Fruit fly (Drosophila melanogaster) whole organism, pupa: Measurements from ENCODE around the gene Nlg4.
A peak's percentile ranks its signal among the peaks of the same experiment; 100 is the strongest.

Experiments used
- CG10348 ChIP-seq: fragments of 200-800 bp; sonication (Bioruptor generic); IDR thresholded peaks from 2 replicates; pipeline ENCODE4 v1.3.6; 2022; ENCODE audit warnings: missing biosample characterization, missing genetic modification characterization
- CG12605 ChIP-seq: fragments of 200-800 bp; sonication (Bioruptor generic); IDR thresholded peaks from 2 replicates; pipeline ENCODE4 v1.3.6; 2022; ENCODE audit warnings: missing biosample characterization, missing genetic modification characterization
- CG13204 ChIP-seq: fragments of 200-800 bp; sonication (Bioruptor generic); optimal IDR thresholded peaks from 2 replicates; lab custom pipeline; 2018; ENCODE audit warnings: missing biosample characterization, mild to moderate bottlenecking, missing genetic modification characterization, moderate library complexity
- CG14655 ChIP-seq: fragments of 200-800 bp; sonication (Bioruptor generic); optimal IDR thresholded peaks from 3 replicates; lab custom pipeline; 2017; ENCODE audit warnings: mild to moderate bottlenecking, missing biosample characterization, missing genetic modification reagents, missing genetic modification characterization
- CG15710 ChIP-seq: fragments of 200-800 bp; sonication (Bioruptor generic); optimal IDR thresholded peaks from 2 replicates; lab custom pipeline; 2018; ENCODE audit warnings: missing biosample characterization, mild to moderate bottlenecking, missing genetic modification characterization, moderate library complexity
- CG17806 ChIP-seq: fragments of 200-800 bp; sonication (Bioruptor generic); optimal IDR thresholded peaks from 2 replicates; lab custom pipeline; 2018; ENCODE audit warnings: missing biosample characterization, mild to moderate bottlenecking, missing genetic modification characterization, moderate library complexity
- CG32121 ChIP-seq: fragments of 200-800 bp; sonication (Bioruptor generic); IDR thresholded peaks from 2 replicates; pipeline ENCODE4 v1.3.6; 2022; ENCODE audit warnings: missing biosample characterization, missing genetic modification characterization
- CG34367 ChIP-seq: fragments of 200-800 bp; sonication (Bioruptor generic); optimal IDR thresholded peaks from 2 replicates; lab custom pipeline; 2018; ENCODE audit warnings: missing biosample characterization, mild to moderate bottlenecking, missing genetic modification characterization
- CG4496 ChIP-seq: fragments of 200-800 bp; sonication (Bioruptor generic); IDR thresholded peaks from 3 replicates; pipeline ENCODE4 v1.3.6; 2022; ENCODE audit warnings: missing biosample characterization, missing genetic modification characterization
- CG8159 ChIP-seq: fragments of 200-800 bp; sonication (Bioruptor generic); optimal IDR thresholded peaks from 3 replicates; lab custom pipeline; 2018; ENCODE audit warnings: missing biosample characterization, mild to moderate bottlenecking, missing genetic modification characterization, moderate library complexity
- CG8301 ChIP-seq: fragments of 200-800 bp; sonication (Bioruptor generic); optimal IDR thresholded peaks from 2 replicates; lab custom pipeline; 2018; ENCODE audit warnings: missing biosample characterization, mild to moderate bottlenecking, missing genetic modification characterization
- CG9948 ChIP-seq: fragments of 200-800 bp; sonication (Bioruptor generic); optimal IDR thresholded peaks from 2 replicates; lab custom pipeline; 2018; ENCODE audit warnings: missing biosample characterization, mild to moderate bottlenecking, missing genetic modification characterization, moderate library complexity
- D1 ChIP-seq: fragments of 200-800 bp; sonication (Bioruptor generic); optimal IDR thresholded peaks from 2 replicates; lab custom pipeline; 2018; ENCODE audit warnings: missing biosample characterization, mild to moderate bottlenecking, missing genetic modification characterization, moderate library complexity
- EcR ChIP-seq: fragments of 200-800 bp; sonication (Bioruptor generic); optimal IDR thresholded peaks from 3 replicates; lab custom pipeline; 2019; ENCODE audit warnings: missing biosample characterization, missing genetic modification characterization, mild to moderate bottlenecking, moderate library complexity, missing genetic modification reagents
- Ets98B ChIP-seq: fragments of 200-800 bp; sonication (Bioruptor generic); IDR thresholded peaks from 2 replicates; pipeline ENCODE4 v1.3.6; 2022; ENCODE audit warnings: missing biosample characterization, missing genetic modification characterization
- Pif1A ChIP-seq: fragments of 200-800 bp; sonication (Bioruptor generic); optimal IDR thresholded peaks from 3 replicates; lab custom pipeline; 2016; ENCODE audit warnings: missing biosample characterization, missing genetic modification characterization
- Pif1B ChIP-seq: fragments of 200-800 bp; sonication (Bioruptor generic); optimal IDR thresholded peaks from 3 replicates; lab custom pipeline; 2016; ENCODE audit warnings: missing biosample characterization, missing genetic modification characterization
- Snoo ChIP-seq: fragments of 200-800 bp; sonication (Bioruptor generic); optimal IDR thresholded peaks from 3 replicates; lab custom pipeline; 2017; ENCODE audit warnings: missing biosample characterization, mild to moderate bottlenecking, missing genetic modification characterization, inconsistent platforms
- fd96Ca ChIP-seq: fragments of 200-800 bp; sonication (Bioruptor generic); IDR thresholded peaks from 3 replicates; pipeline ENCODE4 v1.3.6; 2022; ENCODE audit warnings: missing biosample characterization, missing genetic modification characterization
- gl ChIP-seq: fragments of 200-800 bp; sonication (Bioruptor generic); optimal IDR thresholded peaks from 2 replicates; lab custom pipeline; 2018; ENCODE audit warnings: missing biosample characterization, mild to moderate bottlenecking, missing genetic modification characterization
- rn ChIP-seq: fragments of 200-800 bp; sonication (Bioruptor generic); IDR thresholded peaks from 2 replicates; pipeline ENCODE4 v1.3.6; 2022; ENCODE audit warnings: missing biosample characterization, missing genetic modification characterization

Gene Nlg4

dm6 chr3R:20286758-20287157 lies 82.1 kb downstream of the Nlg4 start:
- no peak for TF ChIP-seq CG13204 (GFP tag; lab: Kevin White, UChicago)
- no peak for TF ChIP-seq CG8159 (tag; lab: Kevin White, UChicago)
- TF ChIP-seq D1 (tag; lab: Kevin White, UChicago) = no peak
- no peak for TF ChIP-seq Ets98B (GFP tag; lab: Robert Waterston, UW)
- TF ChIP-seq CG14655 = no peak
- no peak for TF ChIP-seq CG10348 (GFP tag; lab: Robert Waterston, UW)
- TF ChIP-seq gl = no peak
- TF ChIP-seq fd96Ca (GFP tag; lab: Robert Waterston, UW) = no peak
- no peak for TF ChIP-seq CG8301 (tag; lab: Kevin White, UChicago)
- TF ChIP-seq CG17806 = no peak
- TF ChIP-seq CG12605 (GFP tag; lab: Robert Waterston, UW) = no peak
- TF ChIP-seq CG32121 (GFP tag; lab: Robert Waterston, UW) = no peak
- no peak for TF ChIP-seq EcR (GFP tag; lab: Kevin White, UChicago)

dm6 chr3R:20288069-20288468 lies 83.5 kb downstream of the Nlg4 start:
- TF ChIP-seq CG13204 (GFP tag; lab: Kevin White, UChicago) = no peak
- TF ChIP-seq CG15710 (tag; lab: Kevin White, UChicago) = no peak
- no peak for TF ChIP-seq CG9948
- no peak for TF ChIP-seq CG10348 (GFP tag; lab: Robert Waterston, UW)
- TF ChIP-seq gl = no peak
- TF ChIP-seq EcR (GFP tag; lab: Kevin White, UChicago) = peak; percentile 57
- no peak for TF ChIP-seq fd96Ca (GFP tag; lab: Robert Waterston, UW)

dm6 chr3R:20288564-20288963 lies 84.0 kb downstream of the Nlg4 start:
- TF ChIP-seq CG34367 (tag; lab: Kevin White, UChicago) (no peak), CG12605 (GFP tag; lab: Robert Waterston, UW) (no peak), Pif1B (no peak), CG8159 (tag; lab: Kevin White, UChicago) (no peak), CG17806 (no peak), CG10348 (GFP tag; lab: Robert Waterston, UW) (no peak), EcR (GFP tag; lab: Kevin White, UChicago) (no peak), CG9948 (no peak), rn (GFP tag; lab: Robert Waterston, UW) (no peak), CG15710 (tag; lab: Kevin White, UChicago) (no peak), CG8301 (tag; lab: Kevin White, UChicago) (no peak), CG32121 (GFP tag; lab: Robert Waterston, UW) (no peak), CG14655 (no peak), CG13204 (GFP tag; lab: Kevin White, UChicago) (no peak), Snoo (tag; lab: Kevin White, UChicago) (no peak), Pif1A (GFP tag; lab: Kevin White, UChicago) (no peak), fd96Ca (GFP tag; lab: Robert Waterston, UW) (no peak), CG4496 (GFP tag; lab: Robert Waterston, UW) (no peak), Ets98B (GFP tag; lab: Robert Waterston, UW) (no peak)

dm6 chr3R:20291106-20291505 lies 86.5 kb downstream of the Nlg4 start:
- TF ChIP-seq EcR (GFP tag; lab: Kevin White, UChicago) (peak; percentile 22), CG13204 (GFP tag; lab: Kevin White, UChicago) (peak; percentile 9), CG34367 (tag; lab: Kevin White, UChicago) (no peak)

- no peak for TF ChIP-seq Ets98B (GFP tag; lab: Robert Waterston, UW)
- no peak for TF ChIP-seq CG32121 (GFP tag; lab: Robert Waterston, UW)
- no peak for TF ChIP-seq CG10348 (GFP tag; lab: Robert Waterston, UW)
- TF ChIP-seq CG8301 (tag; lab: Kevin White, UChicago) = no peak
- TF ChIP-seq Snoo (tag; lab: Kevin White, UChicago) = no peak
- peak; percentile 64 for TF ChIP-seq CG8159 (tag; lab: Kevin White, UChicago)
- peak; percentile 31 for TF ChIP-seq CG17806
- TF ChIP-seq CG4496 (GFP tag; lab: Robert Waterston, UW) = no peak
- no peak for TF ChIP-seq gl
- TF ChIP-seq CG12605 (GFP tag; lab: Robert Waterston, UW) = no peak
- peak; percentile 44 for TF ChIP-seq CG9948
- no peak for TF ChIP-seq Pif1B
- TF ChIP-seq Pif1A (GFP tag; lab: Kevin White, UChicago) = no peak
- peak; percentile 39 for TF ChIP-seq CG15710 (tag; lab: Kevin White, UChicago)
- TF ChIP-seq D1 (tag; lab: Kevin White, UChicago) = no peak
- TF ChIP-seq CG13204 (GFP tag; lab: Kevin White, UChicago) = no peak
- no peak for TF ChIP-seq rn (GFP tag; lab: Robert Waterston, UW)
- peak; percentile 11 for TF ChIP-seq CG34367 (tag; lab: Kevin White, UChicago)
- TF ChIP-seq fd96Ca (GFP tag; lab: Robert Waterston, UW) = no peak
- peak; percentile 19 for TF ChIP-seq CG14655
- TF ChIP-seq EcR (GFP tag; lab: Kevin White, UChicago) = no peak
Measured at dm6 chr3R:20291594-20291993, 87.0 kb downstream of the Nlg4 start.

dm6 chr3R:20292030-20292879 lies 87.6 kb downstream of the Nlg4 start:
- peak; percentile 90 for TF ChIP-seq CG8159 (tag; lab: Kevin White, UChicago)
- TF ChIP-seq fd96Ca (GFP tag; lab: Robert Waterston, UW) = no peak
- peak; percentile 71 for TF ChIP-seq CG34367 (tag; lab: Kevin White, UChicago)
- peak; percentile 88 for TF ChIP-seq CG15710 (tag; lab: Kevin White, UChicago)
- TF ChIP-seq Snoo (tag; lab: Kevin White, UChicago) = peak; percentile 77
- no peak for TF ChIP-seq CG4496 (GFP tag; lab: Robert Waterston, UW)
- TF ChIP-seq Pif1B = peak; percentile 33
- TF ChIP-seq EcR (GFP tag; lab: Kevin White, UChicago) = peak; percentile 57
- TF ChIP-seq CG8301 (tag; lab: Kevin White, UChicago) = no peak
- peak; percentile 67 for TF ChIP-seq CG17806
- TF ChIP-seq Pif1A (GFP tag; lab: Kevin White, UChicago) = no peak
- TF ChIP-seq CG9948 = peak; percentile 79
